Worm (Caenorhabditis elegans) whole organism, young adult: ENCODE data around the gene ints-7.

ENCODE experiments used
- B0035.1 ChIP-seq: sonication (generic microtip); optimal IDR thresholded peaks from 2 replicates; lab custom pipeline; 2016; ENCODE audit warnings: missing genetic modification characterization, mild to moderate bottlenecking, missing compliant biosample characterization, missing genotype, missing genetic modification reagents
- C06A6.2 ChIP-seq: fragments of 200-800 bp; sonication (Bioruptor generic); conservative IDR thresholded peaks from 2 replicates; pipeline ENCODE4 v1.3.6; 2022; ENCODE audit warnings: missing genetic modification characterization, missing compliant biosample characterization
- D2030.7 ChIP-seq: fragments of 200-800 bp; sonication (Bioruptor generic); IDR thresholded peaks from 2 replicates; pipeline ENCODE4 v1.3.6; 2022; ENCODE audit warnings: missing genetic modification reagents, missing genetic modification characterization, missing compliant biosample characterization
- F33H1.4 ChIP-seq: fragments of 200-800 bp; sonication (Bioruptor generic); IDR thresholded peaks from 2 replicates; pipeline ENCODE4 v1.3.6; 2022; ENCODE audit warnings: missing genetic modification reagents, missing genetic modification characterization, missing compliant biosample characterization
- F39B2.1 ChIP-seq: fragments of 200-800 bp; sonication (Bioruptor generic); IDR thresholded peaks from 2 replicates; pipeline ENCODE4 v1.3.6; 2022; ENCODE audit warnings: missing genetic modification reagents, missing genetic modification characterization, missing compliant biosample characterization
- F52B5.7 ChIP-seq: sonication (generic microtip); optimal IDR thresholded peaks from 2 replicates; lab custom pipeline; 2016; ENCODE audit warnings: mild to moderate bottlenecking, missing genetic modification characterization, missing compliant biosample characterization
- F57C9.4 ChIP-seq: sonication (generic microtip); optimal IDR thresholded peaks from 2 replicates; lab custom pipeline; 2017; ENCODE audit warnings: mild to moderate bottlenecking, missing genetic modification characterization, missing compliant biosample characterization
- K12H6.12 ChIP-seq: fragments of 200-800 bp; sonication (Bioruptor generic); optimal IDR thresholded peaks from 2 replicates; lab custom pipeline; 2018; ENCODE audit warnings: mild to moderate bottlenecking, missing genetic modification characterization, missing compliant biosample characterization
- Y53F4B.3 ChIP-seq: fragments of 200-800 bp; sonication (Bioruptor generic); IDR thresholded peaks from 2 replicates; pipeline ENCODE4 v1.3.6; 2022; ENCODE audit warnings: missing genetic modification reagents, missing genetic modification characterization, missing compliant biosample characterization
- Y67H2A.10 ChIP-seq: fragments of 200-800 bp; sonication (Bioruptor generic); conservative IDR thresholded peaks from 2 replicates; pipeline ENCODE4 v1.3.6; 2022; ENCODE audit warnings: missing genetic modification reagents, missing genetic modification characterization, missing compliant biosample characterization
- aptf-2 ChIP-seq: fragments of 200-800 bp; sonication (Bioruptor generic); conservative IDR thresholded peaks from 2 replicates; pipeline ENCODE4 v1.3.6; 2022; ENCODE audit warnings: missing genetic modification reagents, missing genetic modification characterization, missing compliant biosample characterization
- athp-1 ChIP-seq: sonication (generic microtip); optimal IDR thresholded peaks from 2 replicates; lab custom pipeline; 2017; ENCODE audit warnings: mild to moderate bottlenecking, missing genetic modification characterization, missing compliant biosample characterization
- attf-3 ChIP-seq: fragments of 200-800 bp; sonication (Bioruptor generic); conservative IDR thresholded peaks from 2 replicates; pipeline ENCODE4 v1.3.6; 2022; ENCODE audit warnings: missing genetic modification reagents, missing genetic modification characterization, missing compliant biosample characterization
- attf-5 ChIP-seq: fragments of 200-800 bp; sonication (Bioruptor generic); optimal IDR thresholded peaks from 2 replicates; lab custom pipeline; 2018; ENCODE audit warnings: mild to moderate bottlenecking, missing genetic modification characterization, missing compliant biosample characterization
- attf-6 ChIP-seq: fragments of 200-800 bp; sonication (Bioruptor generic); IDR thresholded peaks from 2 replicates; pipeline ENCODE4 v1.3.6; 2022; ENCODE audit warnings: missing genetic modification reagents, missing genetic modification characterization, missing compliant biosample characterization
- bed-2 ChIP-seq: fragments of 200-800 bp; sonication (Bioruptor generic); IDR thresholded peaks from 2 replicates; pipeline ENCODE4 v1.3.6; 2022; ENCODE audit warnings: missing genetic modification reagents, missing genetic modification characterization, missing compliant biosample characterization
- ccch-3 ChIP-seq: fragments of 200-800 bp; sonication (Bioruptor generic); optimal IDR thresholded peaks from 2 replicates; lab custom pipeline; 2018; ENCODE audit warnings: mild to moderate bottlenecking, missing genetic modification characterization, missing compliant biosample characterization
- cebp-1 ChIP-seq, 2 experiments: fragments of 200-800 bp in 1 of 2; sonication (Bioruptor generic) in 1 of 2; sonication (generic microtip) in 1 of 2; IDR thresholded peaks in 1 of 2; optimal IDR thresholded peaks in 1 of 2; 2 replicates each; pipeline versions ENCODE4 v1.3.6 to Lab custom; 2017 to 2022; ENCODE audit warnings: missing compliant biosample characterization in 2 of 2, missing genetic modification characterization in 2 of 2, mild to moderate bottlenecking in 1 of 2, missing genetic modification reagents in 1 of 2, moderate library complexity in 1 of 2
- cebp-2 ChIP-seq: fragments of 200-800 bp; sonication (Bioruptor generic); IDR thresholded peaks from 2 replicates; pipeline ENCODE4 v1.3.6; 2022; ENCODE audit warnings: missing genetic modification characterization, missing compliant biosample characterization
- ceh-100 ChIP-seq: fragments of 200-800 bp; sonication (Bioruptor generic); IDR thresholded peaks from 2 replicates; pipeline ENCODE4 v1.3.6; 2022; ENCODE audit warnings: missing genetic modification reagents, missing genetic modification characterization, missing compliant biosample characterization
- die-1 ChIP-seq: sonication (generic microtip); optimal IDR thresholded peaks from 2 replicates; lab custom pipeline; 2016; ENCODE audit warnings: missing genotype, mild to moderate bottlenecking, missing genetic modification characterization, missing compliant biosample characterization
- egl-18 ChIP-seq: fragments of 200-800 bp; sonication (Bioruptor generic); IDR thresholded peaks from 2 replicates; pipeline ENCODE4 v1.3.6; 2022; ENCODE audit warnings: missing genetic modification reagents, missing genetic modification characterization, missing compliant biosample characterization
- egrh-3 ChIP-seq: fragments of 200-800 bp; sonication (Bioruptor generic); IDR thresholded peaks from 2 replicates; pipeline ENCODE4 v1.3.6; 2022; ENCODE audit warnings: missing genetic modification reagents, missing genetic modification characterization, missing compliant biosample characterization
- ekl-4 ChIP-seq: fragments of 200-800 bp; sonication (Bioruptor generic); IDR thresholded peaks from 2 replicates; pipeline ENCODE4 v1.3.6; 2022; ENCODE audit warnings: missing genetic modification reagents, missing genetic modification characterization, missing compliant biosample characterization
- ets-4 ChIP-seq: fragments of 200-800 bp; sonication (Bioruptor generic); optimal IDR thresholded peaks from 2 replicates; lab custom pipeline; 2018; ENCODE audit warnings: mild to moderate bottlenecking, missing genetic modification characterization, missing compliant biosample characterization
- gei-17 ChIP-seq: fragments of 200-800 bp; sonication (Bioruptor generic); optimal IDR thresholded peaks from 2 replicates; lab custom pipeline; 2018; ENCODE audit warnings: mild to moderate bottlenecking, missing genetic modification characterization, missing compliant biosample characterization
- hlh-26 ChIP-seq: fragments of 200-800 bp; sonication (Bioruptor generic); conservative IDR thresholded peaks from 2 replicates; pipeline ENCODE4 v1.3.6; 2022; ENCODE audit warnings: missing genetic modification reagents, missing genetic modification characterization, missing compliant biosample characterization
- hmg-1.2 ChIP-seq: fragments of 200-800 bp; sonication (Bioruptor generic); IDR thresholded peaks from 2 replicates; pipeline ENCODE4 v1.3.6; 2022; ENCODE audit warnings: missing genetic modification reagents, missing genetic modification characterization, missing compliant biosample characterization
- let-607 ChIP-seq, 2 experiments: fragments of 200-800 bp in 1 of 2; sonication (Bioruptor generic) in 1 of 2; sonication (generic microtip) in 1 of 2; optimal IDR thresholded peaks; 2 replicates each; lab custom pipeline; 2016 to 2018; ENCODE audit warnings: mild to moderate bottlenecking in 2 of 2, missing compliant biosample characterization in 2 of 2, missing genetic modification characterization in 2 of 2, moderate library complexity in 2 of 2, missing genotype in 1 of 2
- lin-26 ChIP-seq: fragments of 200-800 bp; sonication (Bioruptor generic); IDR thresholded peaks from 2 replicates; pipeline ENCODE4 v1.3.6; 2022; ENCODE audit warnings: missing genetic modification reagents, missing genetic modification characterization, missing compliant biosample characterization
- lsl-1 ChIP-seq: fragments of 200-800 bp; sonication (Bioruptor generic); optimal IDR thresholded peaks from 2 replicates; lab custom pipeline; 2018; ENCODE audit warnings: mild to moderate bottlenecking, missing genetic modification characterization, moderate library complexity, missing compliant biosample characterization
- madf-10 ChIP-seq: sonication (generic microtip); optimal IDR thresholded peaks from 2 replicates; lab custom pipeline; 2016; ENCODE audit warnings: mild to moderate bottlenecking, missing genetic modification characterization, missing compliant biosample characterization
- mel-28 ChIP-seq: sonication (generic microtip); optimal IDR thresholded peaks from 2 replicates; lab custom pipeline; 2016; ENCODE audit warnings: borderline replicate concordance, mild to moderate bottlenecking, missing genetic modification characterization, missing compliant biosample characterization
- mxl-1 ChIP-seq: sonication (generic microtip); optimal IDR thresholded peaks from 2 replicates; lab custom pipeline; 2016; ENCODE audit warnings: missing genetic modification characterization, missing compliant biosample characterization
- nfyb-1 ChIP-seq: fragments of 200-800 bp; sonication (Bioruptor generic); IDR thresholded peaks from 2 replicates; pipeline ENCODE4 v1.3.6; 2022; ENCODE audit warnings: missing genetic modification reagents, missing genetic modification characterization, missing compliant biosample characterization
- nhr-120 ChIP-seq: fragments of 200-800 bp; sonication (Bioruptor generic); IDR thresholded peaks from 2 replicates; pipeline ENCODE4 v1.3.6; 2022; ENCODE audit warnings: missing genetic modification characterization, missing compliant biosample characterization
- pha-4 ChIP-seq: fragments of 150-350 bp; sonication (generic microtip); optimal IDR thresholded peaks from 2 replicates; lab custom pipeline; 2014; ENCODE audit warnings: missing biosample characterization, missing genetic modification reagents, missing genetic modification characterization
- rec-8 ChIP-seq, 2 experiments: sonication (generic microtip); optimal IDR thresholded peaks; 2 replicates each; lab custom pipeline; 2016; ENCODE audit warnings: mild to moderate bottlenecking in 2 of 2, missing genetic modification characterization in 2 of 2, missing genetic modification reagents in 2 of 2, missing genotype in 2 of 2, missing biosample characterization in 1 of 2, missing compliant biosample characterization in 1 of 2, moderate library complexity in 1 of 2
- repo-1 ChIP-seq: sonication (generic microtip); optimal IDR thresholded peaks from 2 replicates; lab custom pipeline; 2017; ENCODE audit warnings: mild to moderate bottlenecking, missing genetic modification characterization, missing compliant biosample characterization
- snpc-1.1 ChIP-seq: sonication (generic microtip); optimal IDR thresholded peaks from 2 replicates; lab custom pipeline; 2017; ENCODE audit warnings: missing genetic modification characterization, mild to moderate bottlenecking, missing compliant biosample characterization, antibody characterized with exemption, moderate library complexity, missing genotype, missing genetic modification reagents; ENCODE audit not compliant: insufficient read depth
- snpc-3.4 ChIP-seq: sonication (generic microtip); optimal IDR thresholded peaks from 2 replicates; lab custom pipeline; 2017; ENCODE audit warnings: missing genetic modification characterization, mild to moderate bottlenecking, missing compliant biosample characterization, antibody characterized with exemption, moderate library complexity, missing genotype, missing genetic modification reagents
- tbx-9 ChIP-seq: sonication (generic microtip); optimal IDR thresholded peaks from 2 replicates; lab custom pipeline; 2016; ENCODE audit warnings: borderline replicate concordance, missing genetic modification characterization, inconsistent platforms, missing compliant biosample characterization
- unc-62 ChIP-seq: fragments of 150-350 bp; optimal IDR thresholded peaks from 2 replicates; lab custom pipeline; 2014; ENCODE audit warnings: missing biosample characterization, missing genetic modification reagents, missing genetic modification characterization
- ztf-18 ChIP-seq: sonication (generic microtip); optimal IDR thresholded peaks from 2 replicates; lab custom pipeline; 2016; ENCODE audit warnings: missing genotype, mild to moderate bottlenecking, missing genetic modification characterization, missing compliant biosample characterization
- ztf-22 ChIP-seq: fragments of 200-800 bp; sonication (Bioruptor generic); optimal IDR thresholded peaks from 2 replicates; lab custom pipeline; 2018; ENCODE audit warnings: mild to moderate bottlenecking, missing genetic modification characterization, moderate library complexity, missing compliant biosample characterization
- ztf-26 ChIP-seq: sonication (generic microtip); optimal IDR thresholded peaks from 2 replicates; lab custom pipeline; 2017; ENCODE audit warnings: missing genetic modification characterization, missing compliant biosample characterization
- ztf-3 ChIP-seq: fragments of 200-800 bp; sonication (Bioruptor generic); optimal IDR thresholded peaks from 2 replicates; lab custom pipeline; 2018; ENCODE audit warnings: mild to moderate bottlenecking, missing genetic modification characterization, missing compliant biosample characterization

ints-7 gene

DNA sequence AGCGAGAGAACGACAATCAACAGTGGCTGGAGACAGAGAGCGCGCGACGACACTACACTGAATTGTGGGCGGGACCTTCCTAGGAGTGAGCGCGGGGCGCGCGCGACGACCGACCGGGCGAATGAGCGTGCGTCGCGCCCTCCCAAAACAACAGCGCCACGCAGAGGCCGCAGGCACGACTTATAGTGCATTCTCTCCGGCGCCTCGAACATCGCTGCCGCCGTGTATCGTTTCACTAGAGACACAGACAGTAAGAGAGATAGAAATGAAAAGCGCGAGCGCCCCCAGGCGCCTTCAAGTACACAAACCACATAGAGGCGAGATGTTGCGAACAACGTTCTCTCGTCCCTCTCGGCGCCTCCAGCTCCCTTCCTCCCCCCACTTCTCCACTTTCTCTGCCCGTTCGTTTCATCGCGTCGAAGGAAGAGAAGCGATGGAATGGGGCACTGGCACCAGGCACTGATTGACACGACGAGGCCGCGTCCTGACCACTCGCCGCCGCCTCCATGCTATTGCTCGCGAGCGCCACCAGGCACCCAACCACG lies 37.3 kb downstream of the ints-7 start (continued):
- peak; percentile 61 for TF ChIP-seq gei-17
- peak; percentile 80 for TF ChIP-seq egl-18 (GFP tag; lab: Robert Waterston, UW)
- 0 out of 2 replicates have a peak, but pooled peaks have one; percentile 53 for TF ChIP-seq bed-2 (GFP tag; lab: Robert Waterston, UW)
- TF ChIP-seq lsl-1 (GFP tag; lab: Kevin White, UChicago) = no peak
- TF ChIP-seq ccch-3 (GFP tag; lab: Kevin White, UChicago) = no peak
- TF ChIP-seq die-1 (tag; lab: Kevin White, UChicago) = peak; percentile 50
- peak; percentile 87 for TF ChIP-seq attf-5 (GFP tag; lab: Kevin White, UChicago)
- TF ChIP-seq C06A6.2 = no peak
- peak; percentile 63 for TF ChIP-seq ztf-22 (GFP tag; lab: Kevin White, UChicago)
- no peak for TF ChIP-seq snpc-3.4 (tag; lab: Kevin White, UChicago)
- TF ChIP-seq B0035.1 = peak; percentile 76
- TF ChIP-seq hmg-1.2 (GFP tag; lab: Robert Waterston, UW) = peak; percentile 85
- no peak for TF ChIP-seq lin-26 (GFP tag; lab: Robert Waterston, UW)
- no peak for TF ChIP-seq athp-1 (tag; lab: Kevin White, UChicago)
- TF ChIP-seq Y53F4B.3 (GFP tag; lab: Robert Waterston, UW) = no peak
- no peak for TF ChIP-seq Y67H2A.10
- TF ChIP-seq aptf-2 (GFP tag; lab: Robert Waterston, UW) = no peak
- TF ChIP-seq unc-62 (GFP tag; lab: Kevin White, UChicago) = no peak
- peak; percentile 79 for TF ChIP-seq ets-4 (GFP tag; lab: Kevin White, UChicago)
- TF ChIP-seq cebp-2 (GFP tag; lab: Robert Waterston, UW) = no peak
- peak; percentile 92 for TF ChIP-seq egrh-3 (GFP tag; lab: Robert Waterston, UW)
- TF ChIP-seq snpc-1.1 (tag; lab: Kevin White, UChicago) = no peak
- no peak for TF ChIP-seq F57C9.4 (tag; lab: Kevin White, UChicago)
- peak; percentile 39 for TF ChIP-seq repo-1
- TF ChIP-seq pha-4 (tag; lab: Kevin White, UChicago) = no peak
- TF ChIP-seq attf-3 (GFP tag; lab: Robert Waterston, UW) = no peak
- no peak for TF ChIP-seq nhr-120 (GFP tag; lab: Robert Waterston, UW)
- peak; percentile 88 for TF ChIP-seq ztf-26 (tag; lab: Kevin White, UChicago)
- peak; percentile 91 for TF ChIP-seq K12H6.12 (tag; lab: Kevin White, UChicago)
- peak; percentile 8 for TF ChIP-seq mxl-1 (tag; lab: Kevin White, UChicago)
- no peak for TF ChIP-seq F33H1.4 (GFP tag; lab: Robert Waterston, UW)
- no peak for TF ChIP-seq hlh-26 (GFP tag; lab: Robert Waterston, UW)
- TF ChIP-seq tbx-9 (tag; lab: Kevin White, UChicago) = no peak
- no peak for TF ChIP-seq attf-6 (GFP tag; lab: Robert Waterston, UW)
- peak; percentile 55 for TF ChIP-seq ztf-18 (tag; lab: Kevin White, UChicago)
- TF ChIP-seq ekl-4 (GFP tag; lab: Robert Waterston, UW) = peak; percentile 49; the same call in 1 of the 2 replicates
- TF ChIP-seq nfyb-1 (GFP tag; lab: Robert Waterston, UW) = peak; percentile 79
- TF ChIP-seq F39B2.1 (GFP tag; lab: Robert Waterston, UW) = no peak
- peak; percentile 71 for TF ChIP-seq cebp-1 (GFP tag; IDR thresholded peaks at IDR 0.05; lab: Robert Waterston, UW)
- peak; percentile 89 for TF ChIP-seq cebp-1 (tag; optimal IDR thresholded peaks at IDR 0.05; lab: Kevin White, UChicago)
- TF ChIP-seq mel-28 (tag; lab: Kevin White, UChicago) = no peak
- TF ChIP-seq D2030.7 (GFP tag; lab: Robert Waterston, UW) = no peak
- peak; percentile 31 for TF ChIP-seq F52B5.7 (tag; lab: Kevin White, UChicago)
- no peak for TF ChIP-seq rec-8 (tag; optimal IDR thresholded peaks at IDR 0.05; lab: Kevin White, UChicago)
- TF ChIP-seq ceh-100 (GFP tag; lab: Robert Waterston, UW) = no peak; the same call in 1 of the 2 replicates
- no peak for TF ChIP-seq ztf-3 (GFP tag; lab: Kevin White, UChicago)
- peak; percentile 98 for TF ChIP-seq madf-10
- TF ChIP-seq let-607 (tag; optimal IDR thresholded peaks at IDR 0.05; lab: Kevin White, UChicago) = peak; percentile 51 to 68
